Fruit fly (Drosophila melanogaster): Measurements from ENCODE around the gene CG10375.

- TF ChIP-seq fd96Ca (GFP tag; IDR thresholded peaks at IDR 0.05) = no peak
- no peak for TF ChIP-seq CG10348 (GFP tag; IDR thresholded peaks at IDR 0.05)
- no peak for TF ChIP-seq Pif1A (GFP tag; optimal IDR thresholded peaks at IDR 0.05)
- no peak for TF ChIP-seq EcR (GFP tag; optimal IDR thresholded peaks at IDR 0.05)
- no peak for TF ChIP-seq CG12605 (GFP tag; IDR thresholded peaks at IDR 0.05)
- no peak for TF ChIP-seq CG9948 (tag; optimal IDR thresholded peaks at IDR 0.05)
Measured at dm6 chr3R:23773610-23774364, 6.3 kb downstream of the CG10375 start, which contains the start of gene CG10208.
